Worm (Caenorhabditis elegans): ENCODE measurements around the gene M163.10.

DNA sequence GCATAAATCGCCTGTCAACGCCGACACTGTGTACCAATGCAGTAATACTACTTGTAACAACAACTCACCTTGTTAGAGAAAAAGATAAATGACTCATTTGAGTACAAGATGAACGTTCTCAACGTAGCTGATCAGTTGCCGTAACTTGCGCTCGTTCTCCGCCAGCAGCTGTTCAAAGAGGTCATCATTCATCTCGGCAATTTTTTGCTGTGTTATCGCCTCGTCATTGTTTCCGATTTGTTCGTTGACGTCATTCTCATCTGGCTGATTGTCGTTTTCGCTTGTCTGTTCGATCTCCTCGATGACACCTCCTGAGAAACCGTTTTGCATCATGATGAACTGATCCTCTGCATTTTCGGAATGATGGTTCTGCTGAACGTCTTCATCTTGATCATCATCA lies 32.5 kb downstream of the M163.10 start:
- no peak for TF ChIP-seq nhr-11 (tag; optimal IDR thresholded peaks at IDR 0.05)
- TF ChIP-seq unc-39 (tag; optimal IDR thresholded peaks at IDR 0.05) = no peak
- TF ChIP-seq nhr-237 (tag; optimal IDR thresholded peaks at IDR 0.05) = no peak

All from whole organism, L2 larva.